Fruit fly (Drosophila melanogaster): Measurements from ENCODE around the gene CG17726.
A peak's percentile ranks its signal among the peaks of the same experiment; 100 is the strongest.

Gene CG17726

dm6 chr3R:11221437-11222230 is 4.9 kb upstream of the CG17726 start, which contains the start of the genes CG6693 and RpL3 (continued):
- TF ChIP-seq CG14441 (GFP tag; IDR thresholded peaks at IDR 0.05), result no peak
- 0 out of 3 replicates have a peak, but pooled peaks have one; percentile 24 for TF ChIP-seq CG7357 (GFP tag; IDR thresholded peaks at IDR 0.05)
- no peak for TF ChIP-seq Dll (GFP tag; IDR thresholded peaks at IDR 0.05; ENCODE audit: partially characterized antibody)
- peak; percentile 29; the same call in 1 of the 2 replicates for TF ChIP-seq al (GFP tag; IDR thresholded peaks at IDR 0.05)
- peak; percentile 83 for TF ChIP-seq Tbp (GFP tag; optimal IDR thresholded peaks at IDR 0.05)
- peak; percentile 68 for TF ChIP-seq D19A (tag; optimal IDR thresholded peaks at IDR 0.05)
- TF ChIP-seq cad (GFP tag; optimal IDR thresholded peaks at IDR 0.05), result no peak
- TF ChIP-seq slbo (GFP tag; IDR thresholded peaks at IDR 0.05), result peak; percentile 59
- peak; percentile 76 for TF ChIP-seq CG4854 (GFP tag; optimal IDR thresholded peaks at IDR 0.05)
- TF ChIP-seq CG12391 (tag; optimal IDR thresholded peaks at IDR 0.05), result peak; percentile 72
- TF ChIP-seq CG16863 (GFP tag; optimal IDR thresholded peaks at IDR 0.05), result peak; percentile 58
- TF ChIP-seq CoRest (tag; optimal IDR thresholded peaks at IDR 0.05), result peak; percentile 44
- TF ChIP-seq CG15073 (GFP tag; optimal IDR thresholded peaks at IDR 0.05), result no peak
- peak; percentile 70 for TF ChIP-seq sug (tag; optimal IDR thresholded peaks at IDR 0.05)
- peak; percentile 37 for TF ChIP-seq fu2 (GFP tag; optimal IDR thresholded peaks at IDR 0.05)
- peak; percentile 65 for TF ChIP-seq grn (GFP tag; optimal IDR thresholded peaks at IDR 0.05)
- TF ChIP-seq org-1 (GFP tag; optimal IDR thresholded peaks at IDR 0.05), result peak; percentile 56
- TF ChIP-seq Hr39 (optimal IDR thresholded peaks at IDR 0.05), result no peak
- peak; percentile 69 for TF ChIP-seq CG8478 (optimal IDR thresholded peaks at IDR 0.05)
- TF ChIP-seq kni (GFP tag; optimal IDR thresholded peaks at IDR 0.05), result peak; percentile 49
- TF ChIP-seq ewg (GFP tag; optimal IDR thresholded peaks at IDR 0.05), result peak; percentile 41
- peak; percentile 60 for TF ChIP-seq zen (tag; optimal IDR thresholded peaks at IDR 0.05)
- peak; percentile 25 for TF ChIP-seq Atf-2 (GFP tag; optimal IDR thresholded peaks at IDR 0.05)
- TF ChIP-seq CG2129 (GFP tag; IDR thresholded peaks at IDR 0.05; ENCODE audit: partially characterized antibody), result no peak
- peak; percentile 21 for TF ChIP-seq tin (GFP tag; optimal IDR thresholded peaks at IDR 0.05)
- TF ChIP-seq crp (GFP tag; optimal IDR thresholded peaks at IDR 0.05), result peak in 1 of 2 experiments; percentile 34
- TF ChIP-seq CG5245 (GFP tag; optimal IDR thresholded peaks at IDR 0.05), result peak; percentile 38
- TF ChIP-seq danr (GFP tag; IDR thresholded peaks at IDR 0.05), result no peak
- TF ChIP-seq phol (tag; optimal IDR thresholded peaks at IDR 0.05), result peak; percentile 90
- peak; percentile 100 for TF ChIP-seq CG9797 (GFP tag; optimal IDR thresholded peaks at IDR 0.05)
- TF ChIP-seq D19B (GFP tag; optimal IDR thresholded peaks at IDR 0.05), result peak; percentile 53
- peak; percentile 65 for TF ChIP-seq CG3847 (GFP tag; IDR thresholded peaks at IDR 0.05)
- no peak for TF ChIP-seq Sox102F (GFP tag; optimal IDR thresholded peaks at IDR 0.05)
- TF ChIP-seq CG8388 (GFP tag; optimal IDR thresholded peaks at IDR 0.05), result peak; percentile 58
- TF ChIP-seq CG12659 (GFP tag; optimal IDR thresholded peaks at IDR 0.05), result peak; percentile 90
- TF ChIP-seq Sox100B (GFP tag; optimal IDR thresholded peaks at IDR 0.05), result peak; percentile 68
- no peak for TF ChIP-seq CG32772 (GFP tag; IDR thresholded peaks at IDR 0.05)
- peak; percentile 47 for TF ChIP-seq pho (GFP tag; optimal IDR thresholded peaks at IDR 0.05)
- TF ChIP-seq kah (GFP tag; optimal IDR thresholded peaks at IDR 0.05), result peak; percentile 86
- TF ChIP-seq chn (GFP tag; optimal IDR thresholded peaks at IDR 0.05), result peak; percentile 43
- TF ChIP-seq CG13775 (GFP tag; optimal IDR thresholded peaks at IDR 0.05), result peak; percentile 74
- 0 out of 2 replicates have a peak, but pooled peaks have one; percentile 61 for TF ChIP-seq CG17612 (GFP tag; IDR thresholded peaks at IDR 0.05)
- no peak for TF ChIP-seq Gsc (GFP tag; IDR thresholded peaks at IDR 0.05)
- no peak for TF ChIP-seq dan (GFP tag; IDR thresholded peaks at IDR 0.05)
- peak; percentile 60 for TF ChIP-seq Nf-YC (tag; optimal IDR thresholded peaks at IDR 0.05)
- peak; percentile 57 for TF ChIP-seq run (tag; optimal IDR thresholded peaks at IDR 0.05)
- TF ChIP-seq Atf3 (GFP tag; optimal IDR thresholded peaks at IDR 0.05), result peak; percentile 32
- peak; percentile 49; the same call in 1 of the 2 replicates for TF ChIP-seq CG32767 (GFP tag; IDR thresholded peaks at IDR 0.05)
- TF ChIP-seq Dip2 (GFP tag; IDR thresholded peaks at IDR 0.05), result no peak
- no peak for TF ChIP-seq Oaz (GFP tag; IDR thresholded peaks at IDR 0.05)

Data from whole organism, embryonic.